Worm (Caenorhabditis elegans) whole organism, early embryonic: ENCODE data around the gene let-765.

ENCODE experiments used
- B0310.2 ChIP-seq: sonication (generic microtip); optimal IDR thresholded peaks from 2 replicates; lab custom pipeline; 2016; ENCODE audit warnings: mild to moderate bottlenecking, missing genetic modification characterization, missing compliant biosample characterization
- F13C5.2 ChIP-seq: sonication (generic microtip); optimal IDR thresholded peaks from 2 replicates; lab custom pipeline; 2017; ENCODE audit warnings: mild to moderate bottlenecking, missing genetic modification characterization, inconsistent platforms, missing compliant biosample characterization
- aly-1 ChIP-seq: sonication (generic microtip); optimal IDR thresholded peaks from 2 replicates; lab custom pipeline; 2016; ENCODE audit warnings: missing genetic modification characterization, missing compliant biosample characterization
- ama-1 ChIP-seq: fragments of 150-350 bp; optimal IDR thresholded peaks from 2 replicates; lab custom pipeline; 2014
- ceh-13 ChIP-seq: fragments of 200-800 bp; sonication (Bioruptor generic); optimal IDR thresholded peaks from 2 replicates; lab custom pipeline; 2018; ENCODE audit warnings: mild to moderate bottlenecking, missing genetic modification characterization, missing compliant biosample characterization
- ceh-36 ChIP-seq: sonication (generic microtip); optimal IDR thresholded peaks from 2 replicates; lab custom pipeline; 2016; ENCODE audit warnings: missing genetic modification characterization, inconsistent platforms, missing compliant biosample characterization
- ets-7 ChIP-seq: sonication (generic microtip); optimal IDR thresholded peaks from 2 replicates; lab custom pipeline; 2016; ENCODE audit warnings: missing genotype, missing genetic modification characterization, missing compliant biosample characterization
- flt-1 ChIP-seq: fragments of 200-800 bp; sonication (Bioruptor generic); IDR thresholded peaks from 2 replicates; pipeline ENCODE4 v1.3.6; 2022; ENCODE audit warnings: missing genetic modification characterization, missing compliant biosample characterization
- hmbx-1 ChIP-seq: sonication (generic microtip); optimal IDR thresholded peaks from 2 replicates; lab custom pipeline; 2016; ENCODE audit warnings: mild to moderate bottlenecking, missing genetic modification characterization, missing compliant biosample characterization
- hmg-4 ChIP-seq: fragments of 200-800 bp; sonication (Bioruptor generic); optimal IDR thresholded peaks from 2 replicates; lab custom pipeline; 2018; ENCODE audit warnings: mild to moderate bottlenecking, missing genetic modification characterization, missing compliant biosample characterization
- hnd-1 ChIP-seq: sonication (generic microtip); optimal IDR thresholded peaks from 2 replicates; lab custom pipeline; 2016; ENCODE audit warnings: missing genetic modification characterization, missing compliant biosample characterization
- pes-1 ChIP-seq: fragments of 200-800 bp; sonication (Bioruptor generic); IDR thresholded peaks from 2 replicates; pipeline ENCODE4 v1.3.6; 2022; ENCODE audit warnings: missing genetic modification reagents, missing genetic modification characterization, missing compliant biosample characterization
- scrt-1 ChIP-seq: fragments of 200-800 bp; sonication (Bioruptor generic); IDR thresholded peaks from 2 replicates; pipeline ENCODE4 v1.3.6; 2022; ENCODE audit warnings: missing genetic modification characterization, missing compliant biosample characterization
- sea-1 ChIP-seq: fragments of 200-800 bp; sonication (Bioruptor generic); conservative IDR thresholded peaks from 2 replicates; pipeline ENCODE4 v1.3.6; 2022; ENCODE audit warnings: missing genetic modification characterization, missing compliant biosample characterization
- tbx-11 ChIP-seq: fragments of 200-800 bp; sonication (Bioruptor generic); IDR thresholded peaks from 2 replicates; pipeline ENCODE4 v1.3.6; 2022; ENCODE audit warnings: missing genetic modification characterization, missing compliant biosample characterization
- tbx-37 ChIP-seq: fragments of 200-800 bp; sonication (Bioruptor generic); conservative IDR thresholded peaks from 2 replicates; pipeline ENCODE4 v1.3.6; 2022; ENCODE audit warnings: missing genetic modification reagents, missing genetic modification characterization, missing compliant biosample characterization
- tra-4 ChIP-seq: sonication (generic microtip); optimal IDR thresholded peaks from 2 replicates; lab custom pipeline; 2017; ENCODE audit warnings: missing genetic modification characterization, missing compliant biosample characterization

Gene let-765

ce11 chrIII:6619952-6620351, 19.0 kb upstream of the let-765 start, which contains the start of gene C13B9.2:
Gene C13B9.2 (plus strand): TSS chrIII:6620252.
- no peak for TF ChIP-seq tbx-37 (GFP tag; lab: Robert Waterston, UW)
- no peak for TF ChIP-seq scrt-1 (GFP tag; lab: Robert Waterston, UW)
- no peak for TF ChIP-seq ets-7 (tag; lab: Kevin White, UChicago)
- TF ChIP-seq hmg-4 (GFP tag; lab: Kevin White, UChicago), result no peak
- TF ChIP-seq hnd-1 (tag; lab: Kevin White, UChicago), result no peak
- no peak for TF ChIP-seq sea-1 (GFP tag; lab: Robert Waterston, UW)
- TF ChIP-seq tra-4 (tag; lab: Kevin White, UChicago), result no peak
- TF ChIP-seq ceh-13 (GFP tag; lab: Kevin White, UChicago), result no peak
- no peak for TF ChIP-seq B0310.2 (tag; lab: Kevin White, UChicago)
- TF ChIP-seq aly-1 (tag; lab: Kevin White, UChicago), result no peak
- no peak for TF ChIP-seq tbx-11 (GFP tag; lab: Robert Waterston, UW)
- TF ChIP-seq hmbx-1, result no peak
- no peak for TF ChIP-seq flt-1 (GFP tag; lab: Robert Waterston, UW)
- no peak for TF ChIP-seq pes-1 (GFP tag; lab: Robert Waterston, UW)
- TF ChIP-seq F13C5.2, result no peak
- TF ChIP-seq ceh-36 (tag; lab: Kevin White, UChicago), result no peak
- TF ChIP-seq ama-1 (lab: Kevin White, UChicago), result no peak

- TF ChIP-seq tbx-11 (GFP tag; lab: Robert Waterston, UW) (no peak), flt-1 (GFP tag; lab: Robert Waterston, UW) (no peak), pes-1 (GFP tag; lab: Robert Waterston, UW) (no peak), sea-1 (GFP tag; lab: Robert Waterston, UW) (no peak), ceh-36 (tag; lab: Kevin White, UChicago) (no peak), F13C5.2 (peak; percentile 11)
Measured at ce11 chrIII:6615064-6615463, 14.1 kb upstream of the let-765 start, which contains the start of gene cmtr-2. Gene cmtr-2 (plus strand): TSS chrIII:6615414.

ce11 chrIII:6612282-6612681, 11.3 kb upstream of the let-765 start, which contains the start of gene ctsa-4.2:
Gene ctsa-4.2 (plus strand): TSS chrIII:6612528.
- TF ChIP-seq hmg-4 (GFP tag; lab: Kevin White, UChicago) (no peak), tbx-11 (GFP tag; lab: Robert Waterston, UW) (no peak)

ce11 chrIII:6610522-6610921, 9.5 kb upstream of the let-765 start, which contains the start of gene srh-40:
Gene srh-40 (plus strand): TSS chrIII:6610822.
- TF ChIP-seq hmg-4 (GFP tag; lab: Kevin White, UChicago) (no peak), ceh-36 (tag; lab: Kevin White, UChicago) (no peak), ama-1 (lab: Kevin White, UChicago) (no peak), tra-4 (tag; lab: Kevin White, UChicago) (no peak), tbx-11 (GFP tag; lab: Robert Waterston, UW) (no peak), flt-1 (GFP tag; lab: Robert Waterston, UW) (no peak), ets-7 (tag; lab: Kevin White, UChicago) (no peak), scrt-1 (GFP tag; lab: Robert Waterston, UW) (no peak), hmbx-1 (no peak), F13C5.2 (no peak), pes-1 (GFP tag; lab: Robert Waterston, UW) (no peak), sea-1 (GFP tag; lab: Robert Waterston, UW) (no peak)

ce11 chrIII:6608101-6608672, 7.2 kb upstream of the let-765 start, which contains the start of the genes mdh-2 and F20H11.4:
Gene mdh-2 (minus strand): TSS chrIII:6608106.
Gene F20H11.4 (plus strand): TSS chrIII:6608622.
- TF ChIP-seq ceh-36 (tag; lab: Kevin White, UChicago), result no peak
- no peak for TF ChIP-seq pes-1 (GFP tag; lab: Robert Waterston, UW)
- TF ChIP-seq hmg-4 (GFP tag; lab: Kevin White, UChicago), result no peak
- no peak for TF ChIP-seq hnd-1 (tag; lab: Kevin White, UChicago)
- TF ChIP-seq aly-1 (tag; lab: Kevin White, UChicago), result no peak
- no peak for TF ChIP-seq tbx-37 (GFP tag; lab: Robert Waterston, UW)
- no peak for TF ChIP-seq flt-1 (GFP tag; lab: Robert Waterston, UW)
- no peak for TF ChIP-seq sea-1 (GFP tag; lab: Robert Waterston, UW)
- TF ChIP-seq ets-7 (tag; lab: Kevin White, UChicago), result no peak
- TF ChIP-seq scrt-1 (GFP tag; lab: Robert Waterston, UW), result no peak
- no peak for TF ChIP-seq tbx-11 (GFP tag; lab: Robert Waterston, UW)
- no peak for TF ChIP-seq B0310.2 (tag; lab: Kevin White, UChicago)
- no peak for TF ChIP-seq F13C5.2

ce11 chrIII:6607646-6608045, 6.7 kb upstream of the let-765 start:
- TF ChIP-seq tra-4 (tag; lab: Kevin White, UChicago), result no peak
- TF ChIP-seq tbx-11 (GFP tag; lab: Robert Waterston, UW), result no peak
- no peak for TF ChIP-seq sea-1 (GFP tag; lab: Robert Waterston, UW)
- no peak for TF ChIP-seq flt-1 (GFP tag; lab: Robert Waterston, UW)
- no peak for TF ChIP-seq ceh-36 (tag; lab: Kevin White, UChicago)
- TF ChIP-seq B0310.2 (tag; lab: Kevin White, UChicago), result no peak
- TF ChIP-seq ceh-13 (GFP tag; lab: Kevin White, UChicago), result no peak

- TF ChIP-seq sea-1 (GFP tag; lab: Robert Waterston, UW) (no peak), aly-1 (tag; lab: Kevin White, UChicago) (no peak), ceh-36 (tag; lab: Kevin White, UChicago) (no peak), pes-1 (GFP tag; lab: Robert Waterston, UW) (no peak), tbx-11 (GFP tag; lab: Robert Waterston, UW) (no peak), tbx-37 (GFP tag; lab: Robert Waterston, UW) (no peak), scrt-1 (GFP tag; lab: Robert Waterston, UW) (no peak), flt-1 (GFP tag; lab: Robert Waterston, UW) (no peak), F13C5.2 (no peak)
Measured at ce11 chrIII:6607067-6607466, 6.1 kb upstream of the let-765 start.
